Fruit fly (Drosophila melanogaster): ENCODE measurements around the gene CG14573.

CG14573 gene

DNA sequence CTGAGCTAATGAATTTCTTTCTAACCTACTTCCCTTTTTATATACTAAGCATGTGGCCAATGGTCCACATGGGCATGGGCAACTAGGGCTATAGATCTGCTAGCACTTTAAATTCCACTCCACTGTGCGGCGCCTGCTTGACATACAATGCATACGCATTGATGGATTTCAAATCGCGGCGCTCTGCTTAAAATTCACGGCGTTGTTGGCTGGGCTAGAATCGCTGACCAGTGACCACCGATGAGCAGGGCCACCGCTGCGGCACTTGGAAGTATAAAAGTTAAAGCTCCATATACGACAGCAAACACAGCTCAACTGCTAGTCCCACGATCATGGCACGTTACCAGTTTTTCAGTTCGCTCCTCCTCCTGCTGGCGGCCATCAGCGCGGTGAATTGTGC is at the start of gene CG14573:
Gene CG14573, plus strand, starts transcription at position 301 of the 400 bp plus-strand sequence.
- TF ChIP-seq CTCF (optimal IDR thresholded peaks at IDR 0.05) (no peak), CG8478 (optimal IDR thresholded peaks at IDR 0.05) (no peak)

DNA sequence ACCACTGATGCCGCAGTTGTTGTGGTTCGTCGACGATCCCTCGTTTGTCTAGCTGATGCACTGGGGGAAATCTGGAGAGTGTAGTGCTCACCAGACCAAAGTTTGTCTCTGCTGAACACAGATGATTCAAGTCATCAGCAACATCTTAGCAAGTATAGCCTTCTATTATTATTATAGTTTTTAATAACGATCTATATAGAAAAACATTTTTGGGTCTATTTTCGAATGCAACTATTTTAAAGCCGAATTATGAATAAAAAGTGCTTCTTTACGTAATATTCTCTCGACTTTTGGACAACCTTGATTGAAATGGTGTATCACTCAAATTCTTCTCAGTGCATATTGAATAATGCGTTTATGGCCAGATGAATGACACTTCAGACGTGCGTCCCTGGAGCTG is 48.1 kb upstream of the CG14573 start:
- TF ChIP-seq CG8478 (optimal IDR thresholded peaks at IDR 0.05): no peak
- no peak for TF ChIP-seq CTCF (optimal IDR thresholded peaks at IDR 0.05)

DNA sequence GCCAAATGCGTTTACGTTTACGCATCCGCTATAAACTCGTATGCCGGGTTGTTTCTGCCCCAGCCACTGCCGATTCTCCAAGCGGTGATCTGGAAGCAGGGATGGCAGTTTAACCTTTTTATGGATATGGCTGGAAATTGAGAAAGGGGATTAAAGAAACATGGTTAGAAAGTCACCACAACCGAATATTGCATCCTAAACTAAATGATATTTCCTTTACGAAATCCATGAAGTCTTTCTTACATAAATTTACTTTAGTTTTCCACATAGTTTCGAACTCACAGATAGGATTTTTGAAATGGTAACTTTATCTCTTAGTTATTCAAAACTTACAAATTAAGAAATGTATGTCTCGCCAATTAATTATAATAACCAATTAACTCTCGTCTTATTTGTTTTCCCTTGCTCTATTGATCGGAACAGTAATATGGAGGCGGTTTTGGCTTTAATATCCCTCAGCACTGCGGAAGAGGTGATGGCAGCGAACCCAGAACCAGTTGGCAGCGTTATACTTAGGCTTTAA is 45.2 kb upstream of the CG14573 start:
- TF ChIP-seq CG8478 (optimal IDR thresholded peaks at IDR 0.05) (no peak), CTCF (optimal IDR thresholded peaks at IDR 0.05) (no peak)

dm6 chr3L:21694647-21695046 is 39.3 kb upstream of the CG14573 start:
- TF ChIP-seq CG8478 (optimal IDR thresholded peaks at IDR 0.05) (no peak), CTCF (optimal IDR thresholded peaks at IDR 0.05) (no peak)

DNA sequence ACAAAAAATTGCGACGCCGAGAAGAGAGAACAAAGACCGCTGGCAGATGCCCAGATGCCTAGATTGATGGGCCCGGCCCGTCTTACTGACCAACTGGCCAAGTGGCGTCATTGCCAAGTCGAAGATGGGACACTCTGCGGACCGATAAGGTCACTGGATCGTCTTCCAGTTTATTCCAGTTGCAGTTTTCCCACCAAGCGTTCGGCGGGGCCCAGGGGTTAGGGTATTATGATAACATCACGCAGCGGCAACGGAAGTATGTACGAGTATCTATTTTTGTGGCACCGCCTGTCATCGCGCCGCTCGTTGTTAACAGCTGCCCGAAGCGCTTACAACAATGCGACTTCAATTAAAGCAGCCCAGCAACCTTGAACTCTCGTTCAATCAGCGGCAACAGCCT is 33.8 kb upstream of the CG14573 start:
- TF ChIP-seq CG8478 (optimal IDR thresholded peaks at IDR 0.05) (no peak), CTCF (optimal IDR thresholded peaks at IDR 0.05) (no peak)

DNA sequence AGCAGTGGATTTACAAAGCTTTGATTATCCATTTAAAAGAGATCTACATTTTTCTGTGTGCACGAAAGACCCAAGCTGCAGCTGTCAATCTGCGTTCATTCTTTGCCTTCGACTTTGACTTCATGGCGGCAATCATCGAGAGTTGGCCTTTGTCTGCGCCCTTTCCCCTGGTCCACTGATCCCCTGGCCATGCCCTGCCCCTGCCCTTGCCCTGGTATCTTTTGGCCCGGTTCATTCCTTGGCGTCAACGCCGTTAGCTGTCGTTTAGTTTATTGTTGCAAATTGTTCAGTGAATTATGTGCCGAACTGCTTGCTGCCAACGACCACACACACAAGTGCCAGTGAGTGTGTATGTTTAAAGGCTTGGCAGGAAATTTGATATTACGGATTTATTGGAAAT is 33.0 kb upstream of the CG14573 start:
- TF ChIP-seq CTCF (optimal IDR thresholded peaks at IDR 0.05) (no peak), CG8478 (optimal IDR thresholded peaks at IDR 0.05) (no peak)

- TF ChIP-seq CTCF (optimal IDR thresholded peaks at IDR 0.05): no peak
- TF ChIP-seq CG8478 (optimal IDR thresholded peaks at IDR 0.05): no peak
These were observed 27.6 kb upstream of the CG14573 start, which contains the start of gene CG32447 for dm6 chr3L:21706144-21706926. CG32447 (minus strand) TSS chr3L:21706365.

dm6 chr3L:21709785-21710591 is 23.9 kb upstream of the CG14573 start:
- no peak for TF ChIP-seq CG8478 (optimal IDR thresholded peaks at IDR 0.05)
- TF ChIP-seq CTCF (optimal IDR thresholded peaks at IDR 0.05): no peak

DNA sequence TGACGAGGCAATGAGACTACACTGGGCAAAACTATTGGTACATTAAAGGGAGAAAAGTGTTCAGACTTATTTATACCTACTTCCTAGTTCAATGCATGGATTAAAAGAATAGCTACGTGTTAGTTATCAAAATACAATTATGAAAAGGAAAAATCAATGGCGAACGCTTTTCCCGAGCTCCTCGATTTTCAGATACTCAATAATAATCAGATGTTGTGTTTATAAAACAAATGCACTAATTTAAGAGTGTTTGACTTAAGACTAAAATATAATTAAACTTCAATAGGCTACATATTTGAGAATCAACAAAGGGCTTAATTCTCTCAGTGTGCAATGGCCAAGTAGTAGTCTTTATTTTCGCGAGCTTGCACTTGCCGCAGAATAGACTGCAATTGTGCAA is 17.9 kb upstream of the CG14573 start:
- TF ChIP-seq CTCF (optimal IDR thresholded peaks at IDR 0.05): no peak
- no peak for TF ChIP-seq CG8478 (optimal IDR thresholded peaks at IDR 0.05)

DNA sequence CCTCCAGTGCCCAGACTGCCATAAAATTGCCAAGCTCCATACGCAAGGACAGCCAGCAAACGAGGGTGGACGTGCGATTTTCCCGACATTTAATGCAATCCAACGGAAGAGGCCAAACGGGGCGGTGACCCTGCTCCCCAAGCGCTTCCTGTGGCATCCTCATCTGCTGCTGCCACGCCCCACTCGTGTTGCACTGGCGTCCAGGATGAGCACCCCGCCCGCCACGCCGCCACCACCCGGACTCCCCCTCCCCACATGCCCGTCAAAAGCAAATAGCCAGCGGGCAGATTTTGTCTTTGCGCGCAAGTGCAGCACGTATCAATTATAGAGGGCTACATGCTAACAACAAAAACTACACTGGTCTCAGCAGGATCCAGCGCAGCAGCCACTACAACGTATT is 15.7 kb upstream of the CG14573 start:
- TF ChIP-seq CTCF (optimal IDR thresholded peaks at IDR 0.05): no peak
- no peak for TF ChIP-seq CG8478 (optimal IDR thresholded peaks at IDR 0.05)

DNA sequence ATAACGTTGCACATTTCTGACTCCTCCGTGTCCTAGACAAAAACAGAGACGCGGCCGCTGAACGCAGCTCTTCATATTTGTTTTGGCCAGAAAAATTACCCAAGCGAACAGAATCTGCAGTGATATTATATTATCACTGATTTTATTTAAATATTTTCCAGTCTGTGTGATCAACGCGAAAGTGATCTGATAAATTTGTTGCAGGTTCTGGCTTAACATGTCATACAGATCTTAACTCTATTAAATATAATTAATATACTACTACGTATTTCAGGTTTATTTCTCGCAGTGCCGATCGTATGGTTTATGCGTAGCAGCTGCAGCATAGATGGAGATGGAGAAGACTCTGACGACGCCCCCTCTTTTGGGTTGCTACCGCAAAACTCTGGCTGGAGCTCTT is 13.0 kb upstream of the CG14573 start:
- no peak for TF ChIP-seq CTCF (optimal IDR thresholded peaks at IDR 0.05)
- TF ChIP-seq CG8478 (optimal IDR thresholded peaks at IDR 0.05): no peak

dm6 chr3L:21727013-21727727 is 6.7 kb upstream of the CG14573 start:
- TF ChIP-seq CG8478 (optimal IDR thresholded peaks at IDR 0.05): no peak
- no peak for TF ChIP-seq CTCF (optimal IDR thresholded peaks at IDR 0.05)

- TF ChIP-seq CTCF (optimal IDR thresholded peaks at IDR 0.05) (no peak), CG8478 (optimal IDR thresholded peaks at IDR 0.05) (no peak)
These were observed 6.2 kb upstream of the CG14573 start for dm6 chr3L:21727728-21728124.

DNA sequence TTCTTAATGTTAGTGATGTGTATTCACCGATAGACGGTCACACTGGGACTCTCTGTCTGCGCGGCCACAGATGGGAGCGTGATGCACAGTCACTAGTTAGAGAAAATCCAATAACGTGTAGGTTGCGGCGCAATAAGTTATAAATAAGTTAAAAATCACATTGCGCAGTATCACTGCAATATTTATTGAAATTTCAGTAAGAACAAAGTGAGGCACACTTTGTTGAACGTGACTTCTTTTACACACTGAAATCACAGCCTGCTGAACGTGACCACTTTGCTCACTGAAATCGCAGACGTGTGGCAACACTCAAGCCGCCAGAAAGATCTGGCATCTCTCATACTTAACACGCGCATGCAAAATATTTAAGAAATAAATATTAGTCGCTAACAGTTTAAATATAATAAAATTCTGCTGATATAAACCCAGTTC is 5.3 kb upstream of the CG14573 start, which contains the start of the genes CG11247 and Polr2H:
Gene CG11247, minus strand, starts transcription at position 191 of the 432 bp plus-strand sequence.
Gene Polr2H, plus strand, starts transcription at position 317 of the 432 bp plus-strand sequence.
- TF ChIP-seq CG8478 (optimal IDR thresholded peaks at IDR 0.05): no peak
- peak in 1 of 2 experiments; percentile 41 for TF ChIP-seq CTCF (optimal IDR thresholded peaks at IDR 0.05)

DNA sequence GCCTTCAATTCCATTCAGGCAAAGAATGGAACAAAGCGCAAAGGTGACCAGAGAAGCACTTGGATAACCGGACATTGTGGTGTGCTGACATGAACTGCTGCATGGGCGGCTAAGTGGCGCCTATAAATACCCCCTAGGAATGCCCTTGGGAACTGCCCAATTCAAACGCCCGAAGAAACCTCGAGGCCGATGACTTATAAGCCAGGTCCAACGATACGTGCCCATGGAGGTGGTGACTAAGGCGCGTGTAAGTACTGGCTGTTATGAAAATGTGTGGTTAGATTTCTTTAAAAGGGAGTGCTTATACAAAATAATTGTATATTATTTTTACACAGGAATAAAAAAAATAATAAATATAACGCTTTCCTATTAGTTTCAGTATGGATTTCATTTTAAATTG is 3.5 kb upstream of the CG14573 start, which contains the start of gene CG14570:
Gene CG14570, minus strand, starts transcription at position 101 of the 400 bp plus-strand sequence.
- no peak for TF ChIP-seq CG8478 (optimal IDR thresholded peaks at IDR 0.05)
- no peak for TF ChIP-seq CTCF (optimal IDR thresholded peaks at IDR 0.05)
